Worm (Caenorhabditis elegans) whole organism, L2 larva: Measurements from ENCODE around the gene F17E9.4.

Experiments
- aly-2 ChIP-seq: fragments of 150-350 bp; optimal IDR thresholded peaks from 2 replicates; lab custom pipeline; 2014; ENCODE audit warnings: missing biosample characterization, missing genetic modification characterization
- ceh-16 ChIP-seq: fragments of 150-350 bp; optimal IDR thresholded peaks from 2 replicates; lab custom pipeline; 2014; ENCODE audit warnings: missing biosample characterization, missing genetic modification characterization
- peb-1 ChIP-seq: fragments of 150-350 bp; optimal IDR thresholded peaks from 2 replicates; lab custom pipeline; 2014; ENCODE audit warnings: missing biosample characterization, missing genetic modification characterization
- skn-1 ChIP-seq: sonication (generic microtip); optimal IDR thresholded peaks from 2 replicates; lab custom pipeline; 2017; ENCODE audit warnings: missing biosample characterization, missing genetic modification characterization
- unc-39 ChIP-seq: fragments of 150-350 bp; optimal IDR thresholded peaks from 2 replicates; lab custom pipeline; 2014; ENCODE audit warnings: missing biosample characterization, missing genetic modification characterization

DNA sequence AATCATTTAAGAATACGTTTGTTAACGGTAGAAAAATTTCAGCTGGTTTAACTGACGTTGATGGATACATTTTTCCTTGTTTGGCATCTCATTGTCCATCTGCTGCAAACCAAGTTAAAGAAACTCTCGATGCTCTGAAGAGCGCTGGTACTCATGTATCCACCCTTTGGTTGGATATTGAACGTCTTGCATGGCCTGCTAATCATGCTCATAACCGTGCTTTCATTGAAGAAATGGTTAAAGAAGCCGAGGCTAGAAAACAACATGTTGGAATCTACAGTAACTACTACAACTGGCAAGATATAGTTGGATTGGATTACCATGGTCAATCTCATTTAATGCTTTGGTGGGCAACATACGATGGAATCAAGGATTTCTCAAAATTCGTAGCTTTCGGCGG, 15.1 kb upstream of the F17E9.4 start:
- TF ChIP-seq unc-39 (tag; lab: Kevin White, UChicago) (no peak), ceh-16 (tag; lab: Kevin White, UChicago) (no peak), peb-1 (tag; lab: Kevin White, UChicago) (no peak), aly-2 (no peak), skn-1 (tag; lab: Kevin White, UChicago) (no peak)
